Fruit fly (Drosophila melanogaster) whole organism, embryonic: ENCODE measurements around the gene UQCR-Q.

Source experiments
- Atf-2 ChIP-seq: fragments of 200-800 bp; sonication (Bioruptor generic); optimal IDR thresholded peaks from 2 replicates; lab custom pipeline; 2016; ENCODE audit warnings: missing biosample characterization, missing genetic modification characterization
- Atf3 ChIP-seq: fragments of 200-800 bp; sonication (Bioruptor generic); optimal IDR thresholded peaks from 3 replicates; lab custom pipeline; 2016; ENCODE audit warnings: missing biosample characterization, missing genetic modification characterization
- C15 ChIP-seq: fragments of 200-800 bp; sonication (Bioruptor generic); IDR thresholded peaks from 3 replicates; pipeline ENCODE4 v1.3.6; 2022; ENCODE audit warnings: missing biosample characterization, missing genetic modification characterization
- CG10431 ChIP-seq: fragments of 200-800 bp; sonication (Bioruptor generic); optimal IDR thresholded peaks from 3 replicates; lab custom pipeline; 2018; ENCODE audit warnings: missing biosample characterization, mild to moderate bottlenecking, missing genetic modification characterization
- CG10959 ChIP-seq: fragments of 200-800 bp; sonication (Bioruptor generic); IDR thresholded peaks from 2 replicates; pipeline ENCODE4 v1.3.6; 2022; ENCODE audit warnings: missing biosample characterization, missing genetic modification characterization
- CG11723 ChIP-seq: fragments of 200-800 bp; sonication (Bioruptor generic); optimal IDR thresholded peaks from 2 replicates; lab custom pipeline; 2017; ENCODE audit warnings: missing biosample characterization, mild to moderate bottlenecking, missing genetic modification characterization
- CG15601 ChIP-seq: fragments of 200-800 bp; sonication (Bioruptor generic); optimal IDR thresholded peaks from 3 replicates; lab custom pipeline; 2019; ENCODE audit warnings: missing biosample characterization, mild to moderate bottlenecking, missing genetic modification characterization, moderate library complexity
- CG16813 ChIP-seq: fragments of 200-800 bp; sonication (Bioruptor generic); IDR thresholded peaks from 3 replicates; pipeline ENCODE4 v1.3.6; 2022; ENCODE audit warnings: missing biosample characterization, missing genetic modification characterization; ENCODE audit not compliant: partially characterized antibody
- CG17385 ChIP-seq: fragments of 200-800 bp; sonication (Bioruptor generic); optimal IDR thresholded peaks from 3 replicates; lab custom pipeline; 2018; ENCODE audit warnings: missing biosample characterization, mild to moderate bottlenecking, missing genetic modification characterization
- CG17568 ChIP-seq: fragments of 200-800 bp; sonication (Bioruptor generic); optimal IDR thresholded peaks from 2 replicates; lab custom pipeline; 2018; ENCODE audit warnings: missing biosample characterization, mild to moderate bottlenecking, missing genetic modification characterization, moderate library complexity
- CG1792 ChIP-seq: fragments of 200-800 bp; sonication (Bioruptor generic); optimal IDR thresholded peaks from 2 replicates; lab custom pipeline; 2016; ENCODE audit warnings: missing biosample characterization, missing genetic modification characterization
- CG18764 ChIP-seq: fragments of 200-800 bp; sonication (Bioruptor generic); optimal IDR thresholded peaks from 3 replicates; lab custom pipeline; 2016; ENCODE audit warnings: missing biosample characterization, missing genetic modification characterization
- CG2199 ChIP-seq: fragments of 200-800 bp; sonication (Bioruptor generic); IDR thresholded peaks from 3 replicates; pipeline ENCODE4 v1.3.6; 2022; ENCODE audit warnings: missing biosample characterization, missing genetic modification characterization
- CG2889 ChIP-seq: fragments of 200-800 bp; sonication (Bioruptor generic); IDR thresholded peaks from 3 replicates; pipeline ENCODE4 v1.3.6; 2022; ENCODE audit warnings: missing biosample characterization, missing genetic modification characterization
- CG33213 ChIP-seq: fragments of 200-800 bp; sonication (Bioruptor generic); optimal IDR thresholded peaks from 3 replicates; lab custom pipeline; 2016; ENCODE audit warnings: missing biosample characterization, missing genetic modification characterization
- CG6689 ChIP-seq: fragments of 200-800 bp; sonication (Bioruptor generic); IDR thresholded peaks from 2 replicates; pipeline ENCODE4 v1.3.6; 2022; ENCODE audit warnings: missing biosample characterization, missing genetic modification characterization
- CG6813 ChIP-seq: fragments of 200-800 bp; sonication (Bioruptor generic); optimal IDR thresholded peaks from 2 replicates; lab custom pipeline; 2017; ENCODE audit warnings: missing biosample characterization, missing genetic modification characterization, mild to moderate bottlenecking, moderate library complexity, missing genetic modification reagents
- CG8290 ChIP-seq, 3 experiments: fragments of 200-800 bp; sonication (Bioruptor generic); optimal IDR thresholded peaks; 2 replicates each; lab custom pipeline; 2016 to 2019; ENCODE audit warnings: missing biosample characterization in 3 of 3, missing genetic modification characterization in 3 of 3, mild to moderate bottlenecking in 2 of 3, moderate library complexity in 1 of 3
- CG9876 ChIP-seq: fragments of 200-800 bp; sonication (Bioruptor generic); optimal IDR thresholded peaks from 2 replicates; lab custom pipeline; 2016; ENCODE audit warnings: missing biosample characterization, missing genetic modification characterization
- CTCF ChIP-seq: fragments of 200-800 bp; sonication (Bioruptor generic); optimal IDR thresholded peaks from 2 replicates; lab custom pipeline; 2017; ENCODE audit warnings: missing biosample characterization, mild to moderate bottlenecking, missing genetic modification characterization, moderate library complexity
- CrebB ChIP-seq: fragments of 200-800 bp; sonication (Bioruptor generic); optimal IDR thresholded peaks from 3 replicates; lab custom pipeline; 2018; ENCODE audit warnings: missing biosample characterization, mild to moderate bottlenecking, missing genetic modification characterization
- Dad ChIP-seq: fragments of 200-800 bp; sonication (Bioruptor generic); optimal IDR thresholded peaks from 3 replicates; lab custom pipeline; 2016; ENCODE audit warnings: missing biosample characterization, missing genetic modification characterization
- Drgx ChIP-seq: fragments of 200-800 bp; sonication (Bioruptor generic); IDR thresholded peaks from 2 replicates; pipeline ENCODE4 v1.3.6; 2022; ENCODE audit warnings: missing biosample characterization, missing genetic modification characterization
- H15 ChIP-seq: fragments of 200-800 bp; sonication (Bioruptor generic); IDR thresholded peaks from 3 replicates; pipeline ENCODE4 v1.3.6; 2022; ENCODE audit warnings: missing biosample characterization, missing genetic modification characterization
- Neu2 ChIP-seq: fragments of 200-800 bp; sonication (Bioruptor generic); optimal IDR thresholded peaks from 3 replicates; lab custom pipeline; 2016; ENCODE audit warnings: missing biosample characterization, missing genetic modification characterization, borderline replicate concordance
- Nf-YC ChIP-seq: fragments of 200-800 bp; optimal IDR thresholded peaks from 3 replicates; lab custom pipeline; 2019; ENCODE audit warnings: missing biosample characterization, mild to moderate bottlenecking, missing genetic modification characterization, moderate library complexity
- Oaz ChIP-seq: fragments of 200-800 bp; sonication (Bioruptor generic); IDR thresholded peaks from 2 replicates; pipeline ENCODE4 v1.3.6; 2022; ENCODE audit warnings: missing biosample characterization, missing genetic modification characterization
- Sox100B ChIP-seq: fragments of 200-800 bp; sonication (Bioruptor generic); optimal IDR thresholded peaks from 3 replicates; lab custom pipeline; 2018; ENCODE audit warnings: missing biosample characterization, mild to moderate bottlenecking, missing genetic modification characterization
- Xrp1 ChIP-seq: fragments of 200-800 bp; sonication (Bioruptor generic); IDR thresholded peaks from 2 replicates; pipeline ENCODE4 v1.3.6; 2022; ENCODE audit warnings: missing biosample characterization, missing genetic modification characterization
- caup ChIP-seq: fragments of 200-800 bp; sonication (Bioruptor generic); optimal IDR thresholded peaks from 3 replicates; lab custom pipeline; 2017; ENCODE audit warnings: missing biosample characterization, mild to moderate bottlenecking, missing genetic modification characterization, moderate library complexity; ENCODE audit not compliant: severe bottlenecking
- esg ChIP-seq: fragments of 200-800 bp; sonication (Bioruptor generic); conservative IDR thresholded peaks from 2 replicates; pipeline ENCODE4 v1.3.6; 2022; ENCODE audit warnings: missing biosample characterization, missing genetic modification characterization
- exex ChIP-seq: fragments of 200-800 bp; sonication (Bioruptor generic); optimal IDR thresholded peaks from 4 replicates; lab custom pipeline; 2018; ENCODE audit warnings: missing biosample characterization, mild to moderate bottlenecking, missing genetic modification characterization, moderate library complexity
- eyg ChIP-seq: fragments of 200-800 bp; sonication (Bioruptor generic); optimal IDR thresholded peaks from 3 replicates; lab custom pipeline; 2016; ENCODE audit warnings: missing biosample characterization, missing genetic modification characterization
- fd64A ChIP-seq: fragments of 200-800 bp; sonication (Bioruptor generic); optimal IDR thresholded peaks from 3 replicates; lab custom pipeline; 2018; ENCODE audit warnings: missing biosample characterization, mild to moderate bottlenecking, missing genetic modification characterization
- ham ChIP-seq: fragments of 200-800 bp; sonication (Bioruptor generic); IDR thresholded peaks from 2 replicates; pipeline ENCODE4 v1.3.6; 2022; ENCODE audit warnings: missing biosample characterization, missing genetic modification characterization
- hb ChIP-seq: fragments of 200-800 bp; sonication (Bioruptor generic); IDR thresholded peaks from 3 replicates; pipeline ENCODE4 v1.3.6; 2022; ENCODE audit warnings: missing biosample characterization, missing genetic modification characterization; ENCODE audit not compliant: partially characterized antibody
- kni ChIP-seq: fragments of 200-800 bp; sonication (Bioruptor generic); optimal IDR thresholded peaks from 3 replicates; lab custom pipeline; 2017; ENCODE audit warnings: mild to moderate bottlenecking, missing biosample characterization, missing genetic modification reagents, missing genetic modification characterization
- lola ChIP-seq, 3 experiments: fragments of >200 bp in 2 of 3; fragments of 200-800 bp in 1 of 3; sonication (Bioruptor generic) in 1 of 3; optimal IDR thresholded peaks; 2 replicates each; lab custom pipeline; 2017 to 2019; ENCODE audit warnings: missing biosample characterization in 3 of 3, missing genetic modification characterization in 3 of 3, mild to moderate bottlenecking in 1 of 3, moderate library complexity in 1 of 3
- mam ChIP-seq: fragments of 200-800 bp; sonication (Bioruptor generic); optimal IDR thresholded peaks from 3 replicates; lab custom pipeline; 2016; ENCODE audit warnings: missing biosample characterization, missing genetic modification characterization
- nerfin-2 ChIP-seq: fragments of 200-800 bp; sonication (Bioruptor generic); IDR thresholded peaks from 2 replicates; pipeline ENCODE4 v1.3.6; 2022; ENCODE audit warnings: missing biosample characterization, missing genetic modification characterization; ENCODE audit not compliant: partially characterized antibody
- phol ChIP-seq: fragments of 200-800 bp; sonication (Bioruptor generic); optimal IDR thresholded peaks from 3 replicates; lab custom pipeline; 2018; ENCODE audit warnings: missing biosample characterization, mild to moderate bottlenecking, missing genetic modification characterization, moderate library complexity
- pnt ChIP-seq: fragments of 200-800 bp; sonication (Bioruptor generic); optimal IDR thresholded peaks from 3 replicates; lab custom pipeline; 2016; ENCODE audit warnings: missing biosample characterization, missing genetic modification characterization
- pros ChIP-seq: fragments of 200-800 bp; sonication (Bioruptor generic); optimal IDR thresholded peaks from 3 replicates; lab custom pipeline; 2019; ENCODE audit warnings: missing biosample characterization, mild to moderate bottlenecking, missing genetic modification characterization, moderate library complexity
- pzg ChIP-seq: fragments of 200-800 bp; sonication (Bioruptor generic); optimal IDR thresholded peaks from 3 replicates; lab custom pipeline; 2018; ENCODE audit warnings: missing biosample characterization, mild to moderate bottlenecking, missing genetic modification characterization, moderate library complexity
- salm ChIP-seq: fragments of 200-800 bp; sonication (Bioruptor generic); optimal IDR thresholded peaks from 2 replicates; lab custom pipeline; 2018; ENCODE audit warnings: missing biosample characterization, mild to moderate bottlenecking, missing genetic modification characterization
- sima ChIP-seq: fragments of 200-800 bp; sonication (Bioruptor generic); optimal IDR thresholded peaks from 2 replicates; lab custom pipeline; 2016; ENCODE audit warnings: missing biosample characterization, missing genetic modification characterization
- sob ChIP-seq: fragments of 200-800 bp; sonication (Bioruptor generic); IDR thresholded peaks from 2 replicates; pipeline ENCODE4 v1.3.6; 2022; ENCODE audit warnings: missing biosample characterization, missing genetic modification characterization
- tin ChIP-seq: fragments of 200-800 bp; sonication (Bioruptor generic); optimal IDR thresholded peaks from 3 replicates; lab custom pipeline; 2016; ENCODE audit warnings: missing biosample characterization, missing genetic modification characterization

Gene UQCR-Q

dm6 chr3L:17486794-17487726 lies 12.5 kb downstream of the UQCR-Q start, which contains the start of gene Oatp74D (continued):
- no peak for TF ChIP-seq CG2889 (GFP tag; lab: Robert Waterston, UW)
- peak; percentile 4 for TF ChIP-seq pzg (GFP tag; lab: Kevin White, UChicago)
- TF ChIP-seq Oaz (GFP tag; lab: Robert Waterston, UW), result no peak
- no peak for TF ChIP-seq hb
- TF ChIP-seq Atf-2, result peak; percentile 11
- TF ChIP-seq CG17568 (GFP tag; lab: Kevin White, UChicago), result peak; percentile 68
- TF ChIP-seq CG33213 (GFP tag; lab: Kevin White, UChicago), result no peak
- peak; percentile 79 for TF ChIP-seq CrebB (tag; lab: Kevin White, UChicago)
- TF ChIP-seq tin (GFP tag; lab: Kevin White, UChicago), result no peak
- no peak for TF ChIP-seq CG10959 (GFP tag; lab: Robert Waterston, UW)
- no peak for TF ChIP-seq CG6689 (GFP tag; lab: Robert Waterston, UW)
- peak; percentile 36 for TF ChIP-seq exex (tag; lab: Kevin White, UChicago)
- no peak for TF ChIP-seq ham (GFP tag; lab: Robert Waterston, UW)
- TF ChIP-seq sima (GFP tag; lab: Kevin White, UChicago), result no peak
- TF ChIP-seq CG15601 (tag; lab: Kevin White, UChicago), result peak; percentile 67
- TF ChIP-seq H15 (GFP tag; lab: Robert Waterston, UW), result 0 out of 3 replicates have a peak, but pooled peaks have one; percentile 5
- no peak; the same call in 2 of the 3 replicates for TF ChIP-seq CG16813 (GFP tag; lab: Robert Waterston, UW)
- peak; percentile 64 for TF ChIP-seq mam (GFP tag; lab: Kevin White, UChicago)
- peak; percentile 63 for TF ChIP-seq caup (GFP tag; lab: Kevin White, UChicago)
- TF ChIP-seq salm, result peak; percentile 61
- TF ChIP-seq sob (GFP tag; lab: Robert Waterston, UW), result peak; percentile 31; the same call in 1 of the 2 replicates
- peak; percentile 90 for TF ChIP-seq CG2199 (GFP tag; lab: Robert Waterston, UW)
- TF ChIP-seq Dad (GFP tag; lab: Kevin White, UChicago), result no peak
- peak; percentile 9 for TF ChIP-seq CG6813 (GFP tag; lab: Kevin White, UChicago)
- no peak for TF ChIP-seq esg
- peak; percentile 22 for TF ChIP-seq pnt
- peak; percentile 68 for TF ChIP-seq Nf-YC
- peak; percentile 26; the same call in 1 of the 2 replicates for TF ChIP-seq Xrp1 (GFP tag; lab: Robert Waterston, UW)
- TF ChIP-seq kni (GFP tag; lab: Kevin White, UChicago), result peak; percentile 98
- peak; percentile 80 for TF ChIP-seq fd64A (GFP tag; lab: Kevin White, UChicago)
- TF ChIP-seq CTCF (GFP tag; lab: Kevin White, UChicago), result no peak
- no peak for TF ChIP-seq nerfin-2 (GFP tag; lab: Robert Waterston, UW)
- no peak for TF ChIP-seq CG9876 (GFP tag; lab: Kevin White, UChicago)
- no peak for TF ChIP-seq Atf3 (GFP tag; lab: Kevin White, UChicago)
- TF ChIP-seq CG17385, result no peak
- no peak for TF ChIP-seq CG18764 (GFP tag; lab: Kevin White, UChicago)
- peak; percentile 69 for TF ChIP-seq Drgx (GFP tag; lab: Robert Waterston, UW)
- peak; percentile 65 for TF ChIP-seq CG1792
- TF ChIP-seq CG11723 (GFP tag; lab: Kevin White, UChicago), result peak; percentile 53
- TF ChIP-seq Neu2 (GFP tag; lab: Kevin White, UChicago), result no peak
- TF ChIP-seq C15 (GFP tag; lab: Robert Waterston, UW), result no peak; the same call in 2 of the 3 replicates
- TF ChIP-seq Sox100B (GFP tag; lab: Kevin White, UChicago), result peak; percentile 61
- TF ChIP-seq CG8290 (GFP tag; optimal IDR thresholded peaks at IDR 0.05; lab: Kevin White, UChicago), result no peak
- peak; percentile 20 to 72 for TF ChIP-seq CG8290 (tag; optimal IDR thresholded peaks at IDR 0.05; lab: Kevin White, UChicago)
- TF ChIP-seq CG10431 (GFP tag; lab: Kevin White, UChicago), result peak; percentile 33
- peak in 2 of 3 experiments; percentile 17 to 31 for TF ChIP-seq lola (GFP tag; optimal IDR thresholded peaks at IDR 0.05; lab: Kevin White, UChicago)
- TF ChIP-seq pros, result peak; percentile 87
- TF ChIP-seq eyg, result no peak
- peak; percentile 13 for TF ChIP-seq phol
